Fruit fly (Drosophila melanogaster): ENCODE results near the gene CG32281.
A peak's percentile ranks its signal among the peaks of the same experiment; 100 is the strongest.

CG32281 gene

DNA sequence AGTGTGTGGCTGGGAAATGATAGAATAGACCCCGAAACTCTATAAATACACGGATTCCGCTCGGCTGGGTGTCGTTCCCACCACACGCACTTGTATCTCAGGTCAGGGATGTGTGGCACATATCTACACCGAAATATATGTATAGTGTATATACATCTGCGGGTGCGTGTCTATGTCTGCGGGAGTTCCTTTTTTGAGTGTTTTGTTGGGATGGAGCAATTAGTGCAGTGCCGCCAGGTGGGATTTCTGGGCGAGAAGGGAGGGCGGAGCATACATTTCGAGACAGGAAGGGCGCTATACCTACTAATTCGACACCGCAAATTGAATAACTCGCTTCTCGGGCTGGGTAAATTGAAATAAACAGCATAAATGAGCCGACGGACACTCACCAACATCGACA, 42.7 kb upstream of the CG32281 start:
- no peak for TF ChIP-seq sv (GFP tag; optimal IDR thresholded peaks at IDR 0.05)
- TF ChIP-seq dsf (GFP tag; optimal IDR thresholded peaks at IDR 0.05; ENCODE audit: borderline replicate concordance): no peak
- TF ChIP-seq N (GFP tag; optimal IDR thresholded peaks at IDR 0.05): no peak
- TF ChIP-seq Jra (GFP tag; optimal IDR thresholded peaks at IDR 0.05): no peak
- TF ChIP-seq jim (GFP tag; optimal IDR thresholded peaks at IDR 0.05): no peak

DNA sequence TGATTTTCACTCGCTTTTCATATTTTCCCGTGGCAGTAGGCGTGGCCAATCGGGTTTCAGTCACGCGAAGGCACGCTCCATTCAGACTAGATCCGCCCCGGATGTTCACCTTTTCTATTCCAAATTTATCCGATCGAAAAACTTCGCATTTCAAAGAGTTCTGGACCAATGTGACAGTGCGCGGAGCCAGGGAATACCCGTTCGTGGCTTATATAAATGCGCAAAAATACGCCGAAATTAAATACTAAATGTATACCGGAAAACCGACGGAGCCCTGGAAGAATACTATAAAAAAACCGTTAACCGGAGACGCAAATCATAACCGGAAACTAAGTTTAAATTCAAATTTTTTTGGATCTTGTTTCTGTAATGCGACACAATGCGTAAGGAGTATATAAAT, 41.6 kb upstream of the CG32281 start, which contains the start of gene promL:
Gene promL, minus strand, starts transcription at position 181 of the 400 bp plus-strand sequence.
- peak; percentile 56 for TF ChIP-seq br (GFP tag; optimal IDR thresholded peaks at IDR 0.05)
- peak; percentile 63 for TF ChIP-seq Sp1 (GFP tag; optimal IDR thresholded peaks at IDR 0.05)
- TF ChIP-seq sv (GFP tag; optimal IDR thresholded peaks at IDR 0.05): peak; percentile 14
- peak in 1 of 2 experiments; percentile 10 for TF ChIP-seq dl (GFP tag; optimal IDR thresholded peaks at IDR 0.05; ENCODE audit: insufficient read depth in 1 of 2, partially characterized antibody in 2 of 2)
- peak; percentile 43 for TF ChIP-seq CG9705 (GFP tag; optimal IDR thresholded peaks at IDR 0.05)
- peak; percentile 69 for TF ChIP-seq brk (GFP tag; optimal IDR thresholded peaks at IDR 0.05)
- no peak for TF ChIP-seq jim (GFP tag; optimal IDR thresholded peaks at IDR 0.05)
- peak; percentile 32 for TF ChIP-seq OdsH (GFP tag; optimal IDR thresholded peaks at IDR 0.05)
- peak; percentile 1 for TF ChIP-seq psq (GFP tag; optimal IDR thresholded peaks at IDR 0.05)
- no peak for TF ChIP-seq Rel (GFP tag; optimal IDR thresholded peaks at IDR 0.05)
- peak; percentile 98 for TF ChIP-seq Rel (tag; optimal IDR thresholded peaks at IDR 0.05)
- peak; percentile 62 for TF ChIP-seq rgr (GFP tag; optimal IDR thresholded peaks at IDR 0.05)
- peak; percentile 21 for TF ChIP-seq ey (GFP tag; optimal IDR thresholded peaks at IDR 0.05)
- peak; percentile 1 for TF ChIP-seq dmrt93B (GFP tag; optimal IDR thresholded peaks at IDR 0.05)
- peak; percentile 64 for TF ChIP-seq fru (GFP tag; optimal IDR thresholded peaks at IDR 0.05)
- peak; percentile 64 for TF ChIP-seq Hr83 (GFP tag; optimal IDR thresholded peaks at IDR 0.05; ENCODE audit: poor library complexity, severe bottlenecking)
- peak; percentile 49 for TF ChIP-seq HLH106 (tag; optimal IDR thresholded peaks at IDR 0.05)
- TF ChIP-seq Dif (GFP tag; optimal IDR thresholded peaks at IDR 0.05; ENCODE audit: partially characterized antibody): no peak
- no peak for TF ChIP-seq CG32264 (GFP tag; optimal IDR thresholded peaks at IDR 0.05)
- TF ChIP-seq tai (GFP tag; optimal IDR thresholded peaks at IDR 0.05): no peak
- TF ChIP-seq h (GFP tag; optimal IDR thresholded peaks at IDR 0.05): peak; percentile 58
- peak in 1 of 2 experiments; percentile 41 for TF ChIP-seq foxo (GFP tag; optimal IDR thresholded peaks at IDR 0.05)

DNA sequence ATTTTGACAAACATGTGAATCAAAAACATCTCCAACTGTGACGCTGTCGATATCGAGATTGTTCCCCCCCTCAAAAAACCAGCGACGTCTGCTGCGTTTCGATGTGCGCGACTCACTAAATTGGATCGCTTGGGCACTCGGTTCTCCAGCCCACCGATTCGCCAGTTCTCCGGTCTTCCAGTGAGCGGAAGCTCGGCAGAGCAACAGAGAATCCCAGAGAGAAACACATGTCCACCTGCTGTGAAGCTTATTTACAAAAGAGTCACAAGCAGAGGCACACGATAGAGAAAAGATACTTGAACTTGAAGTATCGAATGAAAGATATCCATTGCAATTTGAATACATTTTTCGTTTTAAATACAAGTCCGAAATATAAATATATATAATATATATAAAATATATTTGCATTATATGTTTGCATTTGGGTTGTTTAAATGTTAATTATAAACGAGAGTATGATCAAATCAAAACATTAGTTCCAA, 35.1 kb upstream of the CG32281 start:
- TF ChIP-seq HLH106 (tag; optimal IDR thresholded peaks at IDR 0.05) (no peak), h (GFP tag; optimal IDR thresholded peaks at IDR 0.05) (peak; percentile 38), ey (GFP tag; optimal IDR thresholded peaks at IDR 0.05) (no peak), OdsH (GFP tag; optimal IDR thresholded peaks at IDR 0.05) (peak; percentile 1), Hr83 (GFP tag; optimal IDR thresholded peaks at IDR 0.05; ENCODE audit: poor library complexity, severe bottlenecking) (peak; percentile 78), CG32264 (GFP tag; optimal IDR thresholded peaks at IDR 0.05) (peak; percentile 20), Vsx2 (GFP tag; optimal IDR thresholded peaks at IDR 0.05; ENCODE audit: partially characterized antibody) (no peak), br (GFP tag; optimal IDR thresholded peaks at IDR 0.05) (peak; percentile 16), Dif (GFP tag; optimal IDR thresholded peaks at IDR 0.05; ENCODE audit: partially characterized antibody) (peak; percentile 44), Hnf4 (GFP tag; optimal IDR thresholded peaks at IDR 0.05) (no peak), pan (optimal IDR thresholded peaks at IDR 0.05) (no peak), rgr (GFP tag; optimal IDR thresholded peaks at IDR 0.05) (peak; percentile 4), jim (GFP tag; optimal IDR thresholded peaks at IDR 0.05) (no peak), dsf (GFP tag; optimal IDR thresholded peaks at IDR 0.05; ENCODE audit: borderline replicate concordance) (no peak), dl (GFP tag; optimal IDR thresholded peaks at IDR 0.05; ENCODE audit: insufficient read depth in 1 of 2, partially characterized antibody in 2 of 2) (peak; percentile 0 to 71), usp (GFP tag; optimal IDR thresholded peaks at IDR 0.05) (no peak), brk (GFP tag; optimal IDR thresholded peaks at IDR 0.05) (no peak), Myc (optimal IDR thresholded peaks at IDR 0.05) (no peak)

DNA sequence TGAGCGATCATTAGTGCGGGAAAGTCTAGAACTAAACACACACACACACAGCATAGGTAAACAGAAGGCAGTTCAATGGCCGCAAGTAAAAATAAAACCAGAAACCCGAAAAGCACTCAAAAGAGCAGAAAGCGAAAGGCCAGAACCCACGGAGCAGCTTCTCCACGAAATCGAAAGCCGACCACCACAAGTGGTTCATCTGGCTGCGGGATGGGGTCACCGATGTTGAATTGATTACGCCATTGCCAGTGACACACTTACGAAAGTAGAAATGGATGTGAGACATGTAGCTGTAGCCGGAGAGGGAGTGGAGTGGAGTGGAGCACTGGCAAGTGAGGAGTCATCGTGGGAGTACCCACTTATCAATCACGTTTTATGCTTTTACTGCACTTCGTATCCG, 27.8 kb upstream of the CG32281 start:
- no peak for TF ChIP-seq brk (GFP tag; optimal IDR thresholded peaks at IDR 0.05)
- TF ChIP-seq dl (GFP tag; optimal IDR thresholded peaks at IDR 0.05; ENCODE audit: insufficient read depth in 1 of 2, partially characterized antibody in 2 of 2): no peak
- TF ChIP-seq sv (GFP tag; optimal IDR thresholded peaks at IDR 0.05): no peak
- TF ChIP-seq CG32264 (GFP tag; optimal IDR thresholded peaks at IDR 0.05): no peak
- TF ChIP-seq psq (GFP tag; optimal IDR thresholded peaks at IDR 0.05): no peak
- no peak for TF ChIP-seq ey (GFP tag; optimal IDR thresholded peaks at IDR 0.05)
- no peak for TF ChIP-seq usp (GFP tag; optimal IDR thresholded peaks at IDR 0.05)
- TF ChIP-seq Jra (GFP tag; optimal IDR thresholded peaks at IDR 0.05): no peak
- TF ChIP-seq pan (optimal IDR thresholded peaks at IDR 0.05): no peak
- TF ChIP-seq woc (GFP tag; optimal IDR thresholded peaks at IDR 0.05): no peak
- no peak for TF ChIP-seq tai (GFP tag; optimal IDR thresholded peaks at IDR 0.05)
- TF ChIP-seq Abd-B (GFP tag; optimal IDR thresholded peaks at IDR 0.05): no peak
- TF ChIP-seq Sp1 (GFP tag; optimal IDR thresholded peaks at IDR 0.05): no peak
- TF ChIP-seq lola (GFP tag; optimal IDR thresholded peaks at IDR 0.05): no peak
- no peak for TF ChIP-seq dmrt93B (GFP tag; optimal IDR thresholded peaks at IDR 0.05)
- TF ChIP-seq N (GFP tag; optimal IDR thresholded peaks at IDR 0.05): no peak
- no peak for TF ChIP-seq foxo (GFP tag; optimal IDR thresholded peaks at IDR 0.05)
- TF ChIP-seq GATAd (GFP tag; optimal IDR thresholded peaks at IDR 0.05): no peak
- no peak for TF ChIP-seq Hr83 (GFP tag; optimal IDR thresholded peaks at IDR 0.05; ENCODE audit: poor library complexity, severe bottlenecking)

All from whole organism, wandering third instar larva.